Worm (Caenorhabditis elegans) whole organism, L1 larva: ENCODE measurements around the gene nspc-7.

Source experiments
- jun-1 ChIP-seq: fragments of 150-350 bp; optimal IDR thresholded peaks from 2 replicates; lab custom pipeline; 2014; ENCODE audit warnings: missing biosample characterization, missing genetic modification reagents, missing genetic modification characterization
- nhr-76 ChIP-seq: sonication (generic microtip); optimal IDR thresholded peaks from 2 replicates; lab custom pipeline; 2017; ENCODE audit warnings: missing biosample characterization, missing genetic modification characterization
- skn-1 ChIP-seq: fragments of 150-350 bp; optimal IDR thresholded peaks from 2 replicates; lab custom pipeline; 2014; ENCODE audit warnings: missing biosample characterization, missing genetic modification characterization
- snpc-4 ChIP-seq: fragments of 150-350 bp; optimal IDR thresholded peaks from 2 replicates; lab custom pipeline; 2014; ENCODE audit warnings: missing biosample characterization, missing genetic modification characterization
- swsn-7 ChIP-seq: sonication (generic microtip); optimal IDR thresholded peaks from 2 replicates; lab custom pipeline; 2016; ENCODE audit warnings: missing genetic modification characterization, missing compliant biosample characterization

- no peak for TF ChIP-seq snpc-4 (tag; lab: Kevin White, UChicago)
- TF ChIP-seq nhr-76 (tag; lab: Kevin White, UChicago) = no peak
- TF ChIP-seq swsn-7 (tag; lab: Kevin White, UChicago) = no peak
- TF ChIP-seq jun-1 (tag; lab: Kevin White, UChicago) = no peak
- TF ChIP-seq skn-1 (tag; lab: Kevin White, UChicago) = no peak
These were observed 41.2 kb downstream of the nspc-7 start for ce11 chrX:8582767-8583360.
